Worm (Caenorhabditis elegans): ENCODE results near the gene ZC412.5.

ZC412.5 gene

ce11 chrV:14871365-14871764 is 3.9 kb downstream of the ZC412.5 start, which contains the start of gene ZC412.3:
Gene ZC412.3 (minus strand): TSS chrV:14871547.
- TF ChIP-seq ama-1 (optimal IDR thresholded peaks at IDR 0.05) (no peak), lin-39 (tag; optimal IDR thresholded peaks at IDR 0.05) (peak; percentile 55)

ce11 chrV:14868181-14868580 is 7.1 kb downstream of the ZC412.5 start, which contains the start of gene gcy-14:
Gene gcy-14 (minus strand): TSS chrV:14868281.
- no peak for TF ChIP-seq fkh-10 (GFP tag; optimal IDR thresholded peaks at IDR 0.05)
- TF ChIP-seq ceh-82 (tag; optimal IDR thresholded peaks at IDR 0.05): no peak
- TF ChIP-seq nhr-67 (tag; optimal IDR thresholded peaks at IDR 0.05): no peak
- TF ChIP-seq daf-12 (tag; optimal IDR thresholded peaks at IDR 0.05): no peak
- no peak for TF ChIP-seq mdl-1 (tag; optimal IDR thresholded peaks at IDR 0.05)
- no peak for TF ChIP-seq elt-2 (tag; optimal IDR thresholded peaks at IDR 0.05)

- peak; percentile 76 for TF ChIP-seq fkh-10 (GFP tag; optimal IDR thresholded peaks at IDR 0.05)
- TF ChIP-seq snpc-4 (tag; optimal IDR thresholded peaks at IDR 0.05): no peak
Measured at ce11 chrV:14859380-14859779, 15.9 kb downstream of the ZC412.5 start.

ce11 chrV:14858503-14858902 is 16.8 kb downstream of the ZC412.5 start, which contains the start of gene npr-13:
Gene npr-13 (minus strand): TSS chrV:14858603.
- TF ChIP-seq daf-12 (tag; optimal IDR thresholded peaks at IDR 0.05) (no peak), fos-1 (tag; optimal IDR thresholded peaks at IDR 0.05) (no peak), nhr-77 (tag; optimal IDR thresholded peaks at IDR 0.05) (no peak), nfya-1 (tag; optimal IDR thresholded peaks at IDR 0.05; ENCODE audit: insufficient read depth) (no peak), mml-1 (tag; optimal IDR thresholded peaks at IDR 0.05) (no peak), nhr-12 (tag; optimal IDR thresholded peaks at IDR 0.05) (no peak), eor-1 (tag; optimal IDR thresholded peaks at IDR 0.05) (no peak), nhr-43 (tag; optimal IDR thresholded peaks at IDR 0.05; ENCODE audit: poor library complexity, severe bottlenecking) (no peak), nhr-67 (tag; optimal IDR thresholded peaks at IDR 0.05) (no peak), nhr-23 (tag; optimal IDR thresholded peaks at IDR 0.05) (no peak), elt-2 (tag; optimal IDR thresholded peaks at IDR 0.05) (no peak), mdl-1 (tag; optimal IDR thresholded peaks at IDR 0.05) (no peak), unc-39 (tag; optimal IDR thresholded peaks at IDR 0.05) (no peak)

ce11 chrV:14855626-14856025 is 19.6 kb downstream of the ZC412.5 start:
- TF ChIP-seq R02D3.7 (tag; optimal IDR thresholded peaks at IDR 0.05) (no peak), fos-1 (tag; optimal IDR thresholded peaks at IDR 0.05) (no peak), lin-39 (tag; optimal IDR thresholded peaks at IDR 0.05) (peak; percentile 28), snpc-4 (tag; optimal IDR thresholded peaks at IDR 0.05) (peak; percentile 10), elt-1 (tag; optimal IDR thresholded peaks at IDR 0.05) (no peak), pqm-1 (tag; optimal IDR thresholded peaks at IDR 0.05) (peak; percentile 6), fkh-2 (tag; optimal IDR thresholded peaks at IDR 0.05) (no peak), unc-39 (tag; optimal IDR thresholded peaks at IDR 0.05) (no peak), ztf-4 (tag; optimal IDR thresholded peaks at IDR 0.05) (no peak), eor-1 (tag; optimal IDR thresholded peaks at IDR 0.05) (no peak), ceh-16 (tag; optimal IDR thresholded peaks at IDR 0.05) (no peak), fkh-10 (GFP tag; optimal IDR thresholded peaks at IDR 0.05) (no peak), elt-2 (tag; optimal IDR thresholded peaks at IDR 0.05) (peak; percentile 20), nhr-43 (tag; optimal IDR thresholded peaks at IDR 0.05; ENCODE audit: poor library complexity, severe bottlenecking) (peak; percentile 50), hmg-11 (tag; optimal IDR thresholded peaks at IDR 0.05) (no peak), zag-1 (tag; optimal IDR thresholded peaks at IDR 0.05) (no peak), sea-2 (GFP tag; optimal IDR thresholded peaks at IDR 0.05) (no peak), nhr-67 (tag; optimal IDR thresholded peaks at IDR 0.05) (no peak)

ce11 chrV:14854261-14854660 is 21.0 kb downstream of the ZC412.5 start:
- TF ChIP-seq ceh-9 (tag; optimal IDR thresholded peaks at IDR 0.05): no peak
- no peak for TF ChIP-seq elt-2 (tag; optimal IDR thresholded peaks at IDR 0.05)
- no peak for TF ChIP-seq fos-1 (tag; optimal IDR thresholded peaks at IDR 0.05)
- TF ChIP-seq ceh-82 (tag; optimal IDR thresholded peaks at IDR 0.05): no peak
- no peak for TF ChIP-seq lin-15B (tag; optimal IDR thresholded peaks at IDR 0.05)
- no peak for TF ChIP-seq jun-1 (tag; optimal IDR thresholded peaks at IDR 0.05)

- TF ChIP-seq elt-2 (tag; optimal IDR thresholded peaks at IDR 0.05) (no peak), snpc-4 (tag; optimal IDR thresholded peaks at IDR 0.05) (no peak), fkh-10 (GFP tag; optimal IDR thresholded peaks at IDR 0.05) (no peak), fos-1 (tag; optimal IDR thresholded peaks at IDR 0.05) (no peak), nhr-12 (tag; optimal IDR thresholded peaks at IDR 0.05) (no peak), fkh-2 (tag; optimal IDR thresholded peaks at IDR 0.05) (no peak), lin-15B (tag; optimal IDR thresholded peaks at IDR 0.05) (no peak), skn-1 (tag; optimal IDR thresholded peaks at IDR 0.05) (no peak), daf-12 (tag; optimal IDR thresholded peaks at IDR 0.05) (no peak), pha-4 (tag; optimal IDR thresholded peaks at IDR 0.05) (no peak), zag-1 (tag; optimal IDR thresholded peaks at IDR 0.05) (no peak), lsy-12 (tag; optimal IDR thresholded peaks at IDR 0.05) (no peak), ceh-9 (tag; optimal IDR thresholded peaks at IDR 0.05) (no peak), ZK546.5 (tag; optimal IDR thresholded peaks at IDR 0.05) (no peak), ceh-28 (tag; optimal IDR thresholded peaks at IDR 0.05) (no peak), ceh-16 (tag; optimal IDR thresholded peaks at IDR 0.05) (no peak), egl-27 (tag; optimal IDR thresholded peaks at IDR 0.05) (no peak), nhr-76 (tag; optimal IDR thresholded peaks at IDR 0.05) (no peak), egl-5 (tag; optimal IDR thresholded peaks at IDR 0.05) (no peak)
Measured at ce11 chrV:14853739-14854138, 21.5 kb downstream of the ZC412.5 start.

Measured in whole organism, L3 larva.